Worm (Caenorhabditis elegans) whole organism, L4 larva: ENCODE results near the gene F10C2.4.

Source experiments
- T26A8.4 ChIP-seq: fragments of 200-800 bp; sonication (Bioruptor generic); IDR thresholded peaks from 2 replicates; pipeline ENCODE4 v1.3.6; 2022; ENCODE audit warnings: missing genetic modification characterization, missing compliant biosample characterization
- Y75B8A.6 ChIP-seq: fragments of 200-800 bp; sonication (Bioruptor generic); IDR thresholded peaks from 2 replicates; pipeline ENCODE4 v1.3.6; 2022; ENCODE audit warnings: missing genetic modification reagents, missing genetic modification characterization, missing compliant biosample characterization
- aly-2 ChIP-seq: sonication (generic microtip); optimal IDR thresholded peaks from 2 replicates; lab custom pipeline; 2018; ENCODE audit warnings: missing biosample characterization, missing genetic modification characterization
- ceh-32 ChIP-seq: sonication (generic microtip); optimal IDR thresholded peaks from 2 replicates; lab custom pipeline; 2016; ENCODE audit warnings: mild to moderate bottlenecking, missing genetic modification characterization, missing compliant biosample characterization; ENCODE audit not compliant: poor library complexity
- ceh-44 ChIP-seq: fragments of 200-800 bp; sonication (Bioruptor generic); IDR thresholded peaks from 2 replicates; pipeline ENCODE4 v1.3.6; 2022; ENCODE audit warnings: missing genetic modification reagents, missing genetic modification characterization, missing compliant biosample characterization
- daf-16 ChIP-seq, 3 experiments: sonication (generic microtip); optimal IDR thresholded peaks; 2 replicates each; lab custom pipeline; 2016 to 2017; ENCODE audit warnings: missing genetic modification characterization in 3 of 3, missing genetic modification reagents in 3 of 3, mild to moderate bottlenecking in 2 of 3, missing compliant biosample characterization in 2 of 3, missing biosample characterization in 1 of 3, moderate library complexity in 1 of 3
- daf-19 ChIP-seq: fragments of 200-800 bp; sonication (Bioruptor generic); conservative IDR thresholded peaks from 2 replicates; pipeline ENCODE4 v1.3.6; 2022; ENCODE audit warnings: missing genetic modification characterization, missing compliant biosample characterization
- daf-8 ChIP-seq: fragments of 200-800 bp; sonication (Bioruptor generic); IDR thresholded peaks from 2 replicates; pipeline ENCODE4 v1.3.6; 2022; ENCODE audit warnings: missing genetic modification characterization, missing compliant biosample characterization
- duxl-1 ChIP-seq: sonication (generic microtip); optimal IDR thresholded peaks from 2 replicates; lab custom pipeline; 2016; ENCODE audit warnings: mild to moderate bottlenecking, missing genetic modification characterization, moderate library complexity, missing compliant biosample characterization; ENCODE audit not compliant: poor library complexity
- egl-27 ChIP-seq: sonication (generic microtip); optimal IDR thresholded peaks from 3 replicates; lab custom pipeline; 2017; ENCODE audit warnings: missing biosample characterization, missing genetic modification reagents, missing genetic modification characterization
- hlh-11 ChIP-seq: fragments of 200-800 bp; sonication (Bioruptor generic); optimal IDR thresholded peaks from 2 replicates; lab custom pipeline; 2018; ENCODE audit warnings: mild to moderate bottlenecking, missing genetic modification characterization, missing compliant biosample characterization
- hlh-30 ChIP-seq: sonication (generic microtip); optimal IDR thresholded peaks from 2 replicates; lab custom pipeline; 2017; ENCODE audit warnings: antibody characterized with exemption, mild to moderate bottlenecking, missing genetic modification characterization, missing compliant biosample characterization; ENCODE audit not compliant: insufficient read depth
- hmg-1.1 ChIP-seq: fragments of 200-800 bp; sonication (Bioruptor generic); IDR thresholded peaks from 2 replicates; pipeline ENCODE4 v1.3.6; 2022; ENCODE audit warnings: missing genetic modification reagents, missing genetic modification characterization, missing compliant biosample characterization
- lin-1 ChIP-seq: fragments of 200-800 bp; sonication (Bioruptor generic); IDR thresholded peaks from 2 replicates; pipeline ENCODE4 v1.3.6; 2022; ENCODE audit warnings: missing genetic modification reagents, missing genetic modification characterization, missing compliant biosample characterization
- lin-13 ChIP-seq: fragments of 150-350 bp; optimal IDR thresholded peaks from 2 replicates; lab custom pipeline; 2014; ENCODE audit warnings: missing biosample characterization, missing genetic modification reagents, missing genetic modification characterization
- lin-29 ChIP-seq: fragments of 200-800 bp; sonication (Bioruptor generic); IDR thresholded peaks from 2 replicates; pipeline ENCODE4 v1.3.6; 2022; ENCODE audit warnings: missing genetic modification reagents, missing genetic modification characterization, missing compliant biosample characterization
- lin-38 ChIP-seq: fragments of 200-800 bp; sonication (Bioruptor generic); IDR thresholded peaks from 2 replicates; pipeline ENCODE4 v1.3.6; 2022; ENCODE audit warnings: missing genetic modification reagents, missing genetic modification characterization, missing compliant biosample characterization
- mep-1 ChIP-seq: fragments of 150-350 bp; sonication (generic microtip); optimal IDR thresholded peaks from 3 replicates; lab custom pipeline; 2014; ENCODE audit warnings: missing biosample characterization, missing genetic modification characterization
- mes-2 ChIP-seq: sonication (generic microtip); optimal IDR thresholded peaks from 2 replicates; lab custom pipeline; 2016; ENCODE audit warnings: missing genotype, mild to moderate bottlenecking, missing genetic modification characterization, missing compliant biosample characterization; ENCODE audit not compliant: poor library complexity, severe bottlenecking
- nhr-10 ChIP-seq: fragments of 150-350 bp; optimal IDR thresholded peaks from 2 replicates; lab custom pipeline; 2014; ENCODE audit warnings: missing biosample characterization, missing genetic modification characterization
- nhr-11 ChIP-seq: fragments of 150-350 bp; optimal IDR thresholded peaks from 2 replicates; lab custom pipeline; 2014; ENCODE audit warnings: missing biosample characterization, missing genetic modification characterization
- nhr-111 ChIP-seq: fragments of 200-800 bp; sonication (Bioruptor generic); optimal IDR thresholded peaks from 2 replicates; lab custom pipeline; 2018; ENCODE audit warnings: mild to moderate bottlenecking, missing genetic modification characterization, missing compliant biosample characterization
- nhr-28 ChIP-seq: fragments of 150-350 bp; optimal IDR thresholded peaks from 2 replicates; lab custom pipeline; 2014; ENCODE audit warnings: missing biosample characterization, missing genetic modification characterization
- nhr-41 ChIP-seq: fragments of 200-800 bp; sonication (Bioruptor generic); IDR thresholded peaks from 2 replicates; pipeline ENCODE4 v1.3.6; 2022; ENCODE audit warnings: missing genetic modification reagents, missing genetic modification characterization, missing compliant biosample characterization
- nhr-6 ChIP-seq: fragments of 150-350 bp; optimal IDR thresholded peaks from 2 replicates; lab custom pipeline; 2014; ENCODE audit warnings: missing biosample characterization, missing genetic modification characterization
- nhr-77 ChIP-seq: fragments of 150-350 bp; optimal IDR thresholded peaks from 2 replicates; lab custom pipeline; 2014; ENCODE audit warnings: missing biosample characterization, missing genetic modification characterization
- pha-4 ChIP-seq, 2 experiments: fragments of 150-350 bp in 1 of 2; fragments of 200-800 bp in 1 of 2; sonication (Bioruptor generic) in 1 of 2; IDR thresholded peaks in 1 of 2; optimal IDR thresholded peaks in 1 of 2; 2 replicates each; pipeline versions ENCODE4 v1.3.6 to Lab custom; 2014 to 2022; ENCODE audit warnings: missing genetic modification characterization in 2 of 2, missing genetic modification reagents in 2 of 2, missing biosample characterization in 1 of 2, missing compliant biosample characterization in 1 of 2
- rbr-2 ChIP-seq: sonication (generic microtip); optimal IDR thresholded peaks from 2 replicates; lab custom pipeline; 2016; ENCODE audit warnings: missing genotype, missing genetic modification characterization, missing compliant biosample characterization
- set-16 ChIP-seq: fragments of 200-800 bp; sonication (Bioruptor generic); IDR thresholded peaks from 2 replicates; pipeline ENCODE4 v1.3.6; 2022; ENCODE audit warnings: missing genetic modification reagents, missing genetic modification characterization, missing compliant biosample characterization
- snpc-4 ChIP-seq: fragments of 150-350 bp; optimal IDR thresholded peaks from 2 replicates; lab custom pipeline; 2014; ENCODE audit warnings: missing biosample characterization, missing genetic modification characterization
- tag-97 ChIP-seq: fragments of 200-800 bp; sonication (Bioruptor generic); IDR thresholded peaks from 2 replicates; pipeline ENCODE4 v1.3.6; 2022; ENCODE audit warnings: missing genetic modification characterization, missing compliant biosample characterization
- unc-62 ChIP-seq, 3 experiments: fragments of 150-350 bp in 1 of 3; sonication (generic microtip); optimal IDR thresholded peaks in 2 of 3; peaks in 1 of 3; 1 replicate in 1 of 3; 2 replicates in 2 of 3; lab custom pipeline; 2014 to 2017; ENCODE audit warnings: missing biosample characterization in 3 of 3, missing genetic modification characterization in 3 of 3, missing genetic modification reagents in 3 of 3, missing genotype in 1 of 3
- zag-1 ChIP-seq: fragments of 150-350 bp; optimal IDR thresholded peaks from 2 replicates; lab custom pipeline; 2014; ENCODE audit warnings: missing biosample characterization, missing genetic modification characterization
- zfp-3 ChIP-seq: fragments of 200-800 bp; sonication (Bioruptor generic); conservative IDR thresholded peaks from 2 replicates; pipeline ENCODE4 v1.3.6; 2022; ENCODE audit warnings: missing genetic modification reagents, missing genetic modification characterization, missing compliant biosample characterization
- zip-2 ChIP-seq: fragments of 150-350 bp; optimal IDR thresholded peaks from 2 replicates; lab custom pipeline; 2014; ENCODE audit warnings: missing biosample characterization, missing genetic modification characterization
- ztf-11 ChIP-seq: fragments of 150-350 bp; optimal IDR thresholded peaks from 2 replicates; lab custom pipeline; 2014; ENCODE audit warnings: missing biosample characterization, missing genetic modification characterization
- ztf-7 ChIP-seq: fragments of 150-350 bp; optimal IDR thresholded peaks from 2 replicates; lab custom pipeline; 2014; ENCODE audit warnings: missing biosample characterization, missing genetic modification characterization

F10C2.4 gene

ce11 chrV:12004501-12004940, 36.8 kb upstream of the F10C2.4 start (continued):
- TF ChIP-seq pha-4 (GFP tag; IDR thresholded peaks at IDR 0.05; lab: Robert Waterston, UW) (0 out of 2 replicates have a peak, but pooled peaks have one; percentile 36), pha-4 (tag; optimal IDR thresholded peaks at IDR 0.05; lab: Kevin White, UChicago) (no peak), daf-8 (no peak), zfp-3 (GFP tag; lab: Robert Waterston, UW) (peak; percentile 99), nhr-28 (tag; lab: Kevin White, UChicago) (no peak), nhr-77 (tag; lab: Kevin White, UChicago) (peak; percentile 96), lin-38 (peak; percentile 58), lin-29 (GFP tag; lab: Robert Waterston, UW) (no peak), tag-97 (GFP tag; lab: Robert Waterston, UW) (no peak), zag-1 (no peak), nhr-10 (tag; lab: Kevin White, UChicago) (no peak), lin-13 (GFP tag; lab: Kevin White, UChicago) (no peak), snpc-4 (tag; lab: Kevin White, UChicago) (no peak), mep-1 (tag; lab: Kevin White, UChicago) (peak; percentile 41)

- TF ChIP-seq egl-27 (tag; lab: Kevin White, UChicago) (no peak), nhr-41 (GFP tag; lab: Robert Waterston, UW) (no peak), set-16 (GFP tag; lab: Robert Waterston, UW) (no peak)
Measured at ce11 chrV:12006495-12006894, 34.9 kb upstream of the F10C2.4 start, which contains the start of gene F57F5.3. Gene F57F5.3, minus strand, starts transcription at chrV:12006595.

ce11 chrV:12011686-12012085, 29.7 kb upstream of the F10C2.4 start:
- TF ChIP-seq nhr-6 (tag; lab: Kevin White, UChicago) (no peak), daf-8 (no peak), lin-1 (GFP tag; lab: Robert Waterston, UW) (no peak), nhr-111 (GFP tag; lab: Kevin White, UChicago) (no peak), ztf-7 (tag; lab: Kevin White, UChicago) (no peak), nhr-11 (tag; lab: Kevin White, UChicago) (no peak), duxl-1 (tag; lab: Kevin White, UChicago) (no peak), Y75B8A.6 (GFP tag; lab: Robert Waterston, UW) (no peak), mep-1 (tag; lab: Kevin White, UChicago) (no peak), ceh-32 (tag; lab: Kevin White, UChicago) (no peak), unc-62 (GFP tag; optimal IDR thresholded peaks at IDR 0.05 in 1 of 2; lab: Kevin White, UChicago) (peak in 1 of 2 experiments; percentile 76), unc-62 (tag; optimal IDR thresholded peaks at IDR 0.05; lab: Kevin White, UChicago) (no peak), rbr-2 (tag; lab: Kevin White, UChicago) (no peak), hmg-1.1 (GFP tag; lab: Robert Waterston, UW) (no peak), hlh-30 (tag; lab: Kevin White, UChicago) (peak; percentile 5), aly-2 (tag; lab: Kevin White, UChicago) (no peak), zip-2 (tag; lab: Kevin White, UChicago) (no peak), daf-19 (GFP tag; lab: Robert Waterston, UW) (no peak), lin-38 (no peak), hlh-11 (tag; lab: Kevin White, UChicago) (no peak), nhr-77 (tag; lab: Kevin White, UChicago) (no peak), nhr-28 (tag; lab: Kevin White, UChicago) (peak; percentile 61), mes-2 (tag; lab: Kevin White, UChicago) (no peak), ceh-44 (GFP tag; lab: Robert Waterston, UW) (no peak), ztf-11 (tag; lab: Kevin White, UChicago) (no peak), daf-16 (GFP tag; optimal IDR thresholded peaks at IDR 0.05; lab: Kevin White, UChicago) (no peak), daf-16 (tag; optimal IDR thresholded peaks at IDR 0.05; lab: Kevin White, UChicago) (no peak), T26A8.4 (GFP tag; lab: Robert Waterston, UW) (no peak)
- TF ChIP-seq, all 104 proteins: peak for 3
